Worm (Caenorhabditis elegans): Measurements from ENCODE around the gene K03B8.4.
"Not testable (repeated sequence)": the region's sequence is repeated elsewhere in the genome, so short reads cannot be mapped to it uniquely, and the experiment has no call there.

The K03B8.4 gene

ce11 chrV:11402610-11403009 lies 7.7 kb upstream of the K03B8.4 start, which contains the start of gene nas-19:
nas-19 (minus strand) TSS chrV:11402710.
- no peak for TF ChIP-seq ctbp-1 (GFP tag; IDR thresholded peaks at IDR 0.05)
- peak; percentile 66 for TF ChIP-seq aha-1 (tag)
- no peak for TF ChIP-seq sdz-12 (GFP tag; optimal IDR thresholded peaks at IDR 0.05)
- no peak for TF ChIP-seq Y105C5A.15 (GFP tag; IDR thresholded peaks at IDR 0.05)
- TF ChIP-seq lin-13 (GFP tag; optimal IDR thresholded peaks at IDR 0.05) = no peak
- no peak for TF ChIP-seq lin-38 (GFP tag; IDR thresholded peaks at IDR 0.05)

DNA sequence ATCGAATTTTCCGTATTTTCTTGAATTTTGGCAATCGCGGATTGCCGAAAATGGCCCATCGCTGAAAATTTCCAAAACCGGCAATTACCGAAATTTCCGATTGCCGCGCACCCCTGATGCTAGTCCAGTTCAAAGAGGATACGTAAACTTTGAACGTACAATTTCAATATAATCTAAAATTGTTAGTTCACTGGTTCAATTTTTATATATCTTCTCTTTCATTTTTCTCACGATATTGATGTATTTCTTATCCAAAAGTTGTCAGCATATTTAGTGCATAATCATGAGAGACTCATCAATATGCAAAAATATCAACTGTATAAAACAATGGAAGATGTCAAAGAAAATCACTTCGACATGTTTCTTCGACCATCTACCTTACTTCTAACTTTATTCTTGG lies 3.7 kb upstream of the K03B8.4 start, which contains the start of gene nas-17:
Gene nas-17 (plus strand): TSS at position 301 of the 400 bp plus-strand sequence.
- TF ChIP-seq ceh-62 (tag; optimal IDR thresholded peaks at IDR 0.05) = no peak
- TF ChIP-seq ztf-11 (tag; optimal IDR thresholded peaks at IDR 0.05) = no peak
- no peak for TF ChIP-seq hlh-11 (tag; optimal IDR thresholded peaks at IDR 0.05)
- TF ChIP-seq dpl-1 (GFP tag; optimal IDR thresholded peaks at IDR 0.05) = no peak
- TF ChIP-seq nhr-102 (tag; optimal IDR thresholded peaks at IDR 0.05) = no peak
- no peak for TF ChIP-seq skn-1 (tag; optimal IDR thresholded peaks at IDR 0.05)
- no peak for TF ChIP-seq nhr-41 (GFP tag; IDR thresholded peaks at IDR 0.05)
- TF ChIP-seq zag-1 (tag; optimal IDR thresholded peaks at IDR 0.05) = no peak
- no peak for TF ChIP-seq unc-130 (GFP tag; optimal IDR thresholded peaks at IDR 0.05)
- TF ChIP-seq rbr-2 (tag; optimal IDR thresholded peaks at IDR 0.05) = no peak
- TF ChIP-seq Y75B8A.6 (GFP tag; IDR thresholded peaks at IDR 0.05) = no peak
- no peak for TF ChIP-seq nhr-111 (GFP tag; optimal IDR thresholded peaks at IDR 0.05)
- no peak for TF ChIP-seq R02D3.7 (tag; optimal IDR thresholded peaks at IDR 0.05)
- no peak for TF ChIP-seq pqm-1 (tag; optimal IDR thresholded peaks at IDR 0.05)
- TF ChIP-seq spr-1 (tag; optimal IDR thresholded peaks at IDR 0.05) = no peak

DNA sequence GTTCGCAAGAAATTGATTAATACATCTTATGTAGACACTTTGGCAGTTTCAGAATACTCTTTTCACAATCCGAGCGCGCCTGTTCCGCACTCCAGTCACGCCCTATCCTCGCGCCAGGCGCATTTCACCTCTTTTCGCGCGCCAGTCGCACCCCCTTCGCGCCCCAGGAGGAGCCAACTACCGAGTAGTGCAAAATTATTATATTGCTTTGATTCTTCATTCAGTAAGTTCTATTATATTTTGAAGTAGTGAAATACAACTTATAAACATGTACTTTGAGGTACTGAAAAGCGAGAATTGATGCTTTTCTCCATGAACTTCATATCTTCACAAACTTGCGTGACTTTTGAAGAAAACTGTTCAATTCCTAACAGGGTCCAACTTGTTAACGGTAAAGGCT lies 1.2 kb upstream of the K03B8.4 start, which contains the start of gene nas-18:
Gene nas-18 (plus strand): TSS at position 301 of the 400 bp plus-strand sequence.
- not testable (repeated sequence) for TF ChIP-seq snpc-1.2 (GFP tag; IDR thresholded peaks at IDR 0.05); zfp-2 (tag; optimal IDR thresholded peaks at IDR 0.05); nhr-10 (tag; optimal IDR thresholded peaks at IDR 0.05)

DNA sequence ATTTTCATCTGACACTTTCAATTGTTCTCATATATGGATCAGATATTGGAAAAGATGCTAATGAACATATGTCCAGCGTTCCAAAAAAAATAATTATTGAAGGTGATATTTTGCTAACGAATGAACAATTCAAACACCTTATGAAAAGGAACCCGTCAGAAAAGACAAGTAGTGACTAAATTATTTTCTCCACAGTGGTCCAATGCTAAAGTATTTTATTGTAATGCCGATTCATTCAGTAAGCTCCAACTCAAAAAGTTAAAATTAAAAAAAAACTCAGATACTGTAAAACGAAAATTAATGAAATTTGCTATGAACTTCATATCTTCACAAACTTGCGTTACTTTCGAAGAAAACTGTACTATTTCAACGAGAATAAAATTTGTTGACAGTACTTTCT lies 2.9 kb downstream of the K03B8.4 start, which contains the start of gene nas-16:
Gene nas-16 (plus strand): TSS at position 301 of the 400 bp plus-strand sequence.
- no peak for TF ChIP-seq daf-16 (GFP tag; optimal IDR thresholded peaks at IDR 0.05)
- TF ChIP-seq daf-16 (tag; optimal IDR thresholded peaks at IDR 0.05) = no peak
- TF ChIP-seq R02D3.7 (tag; optimal IDR thresholded peaks at IDR 0.05) = no peak
- TF ChIP-seq lin-38 (GFP tag; IDR thresholded peaks at IDR 0.05) = no peak
- no peak for TF ChIP-seq ceh-62 (tag; optimal IDR thresholded peaks at IDR 0.05)
- TF ChIP-seq saeg-2 (GFP tag; IDR thresholded peaks at IDR 0.05) = no peak
- no peak for TF ChIP-seq mxl-3 (GFP tag; optimal IDR thresholded peaks at IDR 0.05)
- no peak for TF ChIP-seq snpc-1.2 (GFP tag; IDR thresholded peaks at IDR 0.05)
- TF ChIP-seq nhr-28 (tag; optimal IDR thresholded peaks at IDR 0.05) = no peak
- no peak for TF ChIP-seq Y48G9A.11 (GFP tag; IDR thresholded peaks at IDR 0.05)
- TF ChIP-seq nhr-10 (tag; optimal IDR thresholded peaks at IDR 0.05) = no peak
- TF ChIP-seq aly-2 (tag; optimal IDR thresholded peaks at IDR 0.05) = no peak
- TF ChIP-seq egl-43 (GFP tag; IDR thresholded peaks at IDR 0.05) = no peak
- TF ChIP-seq ceh-32 (tag; optimal IDR thresholded peaks at IDR 0.05; ENCODE audit: poor library complexity) = no peak
- no peak for TF ChIP-seq dmd-8 (GFP tag; IDR thresholded peaks at IDR 0.05)

DNA sequence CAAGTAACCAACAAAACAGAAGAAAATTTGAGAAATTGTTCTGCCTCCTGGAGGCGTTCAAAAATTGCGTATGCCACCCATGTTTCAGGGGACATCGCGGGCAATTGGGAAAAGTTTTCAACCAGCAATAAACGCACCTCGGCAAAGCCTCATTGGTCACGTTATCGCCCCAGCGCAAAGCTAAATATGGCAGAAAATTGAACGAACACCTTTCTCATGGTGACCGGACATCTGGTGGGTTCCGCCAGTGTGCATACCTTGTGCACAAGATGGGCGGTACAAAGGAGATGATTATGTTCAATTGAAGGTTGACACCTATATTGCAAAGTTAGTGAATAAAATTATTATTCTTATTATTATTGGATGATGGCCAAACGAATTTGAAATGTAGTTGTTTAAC lies 3.9 kb downstream of the K03B8.4 start:
- 0 out of 2 replicates have a peak, but pooled peaks have one; percentile 36 for TF ChIP-seq Y48G9A.11 (GFP tag; IDR thresholded peaks at IDR 0.05)
